Fruit fly (Drosophila melanogaster) Kc167 (cell line): Measurements from ENCODE around the gene Frq2.

Experiments used
- Myc ChIP-seq: fragments of >200 bp; optimal IDR thresholded peaks from 2 replicates; lab custom pipeline; 2017; ENCODE audit warnings: missing external identifiers
- h ChIP-seq: fragments of >200 bp; optimal IDR thresholded peaks from 3 replicates; lab custom pipeline; 2018; ENCODE audit warnings: missing external identifiers
- insv ChIP-seq: fragments of >200 bp; optimal IDR thresholded peaks from 3 replicates; lab custom pipeline; 2018; ENCODE audit warnings: missing external identifiers
- psq ChIP-seq: fragments of >200 bp; optimal IDR thresholded peaks from 2 replicates; lab custom pipeline; 2017; ENCODE audit warnings: missing external identifiers
- ttk ChIP-seq: sonication (Bioruptor generic); optimal IDR thresholded peaks from 2 replicates; lab custom pipeline; 2017; ENCODE audit warnings: missing external identifiers

DNA sequence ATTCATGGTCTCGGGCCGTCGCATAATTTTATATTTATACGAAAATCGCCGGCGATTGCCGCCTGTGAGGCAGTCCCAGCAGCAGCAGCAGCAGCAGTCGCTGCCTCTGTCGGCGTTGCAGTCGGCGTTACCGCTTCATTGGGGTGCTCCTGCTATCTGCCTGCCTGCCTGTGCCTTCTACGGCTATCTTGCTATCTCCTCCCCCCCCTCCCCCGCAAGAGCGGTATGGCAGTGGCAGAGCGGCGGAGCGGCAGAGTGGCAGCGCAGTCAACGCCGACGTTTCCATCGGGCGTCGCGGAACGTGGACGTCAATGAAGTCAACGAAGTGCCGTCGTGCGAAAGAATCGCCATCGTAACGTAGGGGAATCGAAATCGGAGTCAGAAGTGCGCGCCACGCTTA is 67.8 kb downstream of the Frq2 start:
- no peak for TF ChIP-seq h (lab: Kevin White, UChicago)
- TF ChIP-seq Myc, result no peak
- no peak for TF ChIP-seq insv (lab: Kevin White, UChicago)
- no peak for TF ChIP-seq psq (lab: Kevin White, UChicago)
- no peak for TF ChIP-seq ttk
